Worm (Caenorhabditis elegans): Measurements from ENCODE around the gene bkip-1.

DNA sequence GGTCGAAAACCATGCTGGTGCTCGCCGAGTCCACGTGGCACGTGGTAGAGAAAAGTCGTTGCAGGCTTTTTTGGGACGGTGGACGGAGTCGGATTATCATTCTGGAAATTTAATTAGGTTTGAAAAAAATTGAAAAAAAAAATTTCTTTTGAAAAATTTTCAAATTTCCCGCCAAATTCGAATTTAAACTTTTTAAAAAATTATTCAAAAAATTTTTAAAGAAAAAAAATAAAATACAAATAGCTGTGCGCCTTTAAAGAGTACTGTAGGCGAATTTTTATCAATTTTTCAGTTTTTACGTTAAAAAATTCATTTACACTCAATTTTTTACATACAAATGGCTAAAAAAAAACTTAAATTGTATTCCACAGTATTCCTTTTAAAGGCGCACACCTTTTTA, 25.8 kb downstream of the bkip-1 start, which contains the start of gene K09E4.3:
- TF ChIP-seq lin-1 (GFP tag; IDR thresholded peaks at IDR 0.05) (no peak), lin-39 (tag; optimal IDR thresholded peaks at IDR 0.05) (no peak), duxl-1 (tag; optimal IDR thresholded peaks at IDR 0.05; ENCODE audit: poor library complexity) (no peak), sdz-12 (GFP tag; optimal IDR thresholded peaks at IDR 0.05) (no peak)

Data from whole organism, L4 larva.